Worm (Caenorhabditis elegans) whole organism, L2 larva: ENCODE measurements around the gene nhr-116.

Experiments used
- ama-1 ChIP-seq: fragments of 150-350 bp; optimal IDR thresholded peaks from 2 replicates; lab custom pipeline; 2018; ENCODE audit warnings: inconsistent platforms
- mdl-1 ChIP-seq, 2 experiments: fragments of 150-350 bp in 1 of 2; sonication (generic microtip) in 1 of 2; optimal IDR thresholded peaks; 2 replicates each; lab custom pipeline; 2017; ENCODE audit warnings: missing biosample characterization in 2 of 2, missing genetic modification characterization in 2 of 2
- nhr-11 ChIP-seq: fragments of 150-350 bp; optimal IDR thresholded peaks from 2 replicates; lab custom pipeline; 2014; ENCODE audit warnings: missing biosample characterization, missing genetic modification characterization
- nhr-12 ChIP-seq: fragments of 150-350 bp; optimal IDR thresholded peaks from 2 replicates; lab custom pipeline; 2014; ENCODE audit warnings: missing biosample characterization, missing genetic modification characterization
- nhr-237 ChIP-seq: fragments of 150-350 bp; optimal IDR thresholded peaks from 2 replicates; lab custom pipeline; 2014; ENCODE audit warnings: missing biosample characterization, missing genetic modification characterization
- nhr-25 ChIP-seq: fragments of 150-350 bp; sonication (generic microtip); optimal IDR thresholded peaks from 3 replicates; lab custom pipeline; 2014; ENCODE audit warnings: missing biosample characterization, missing genetic modification characterization

DNA sequence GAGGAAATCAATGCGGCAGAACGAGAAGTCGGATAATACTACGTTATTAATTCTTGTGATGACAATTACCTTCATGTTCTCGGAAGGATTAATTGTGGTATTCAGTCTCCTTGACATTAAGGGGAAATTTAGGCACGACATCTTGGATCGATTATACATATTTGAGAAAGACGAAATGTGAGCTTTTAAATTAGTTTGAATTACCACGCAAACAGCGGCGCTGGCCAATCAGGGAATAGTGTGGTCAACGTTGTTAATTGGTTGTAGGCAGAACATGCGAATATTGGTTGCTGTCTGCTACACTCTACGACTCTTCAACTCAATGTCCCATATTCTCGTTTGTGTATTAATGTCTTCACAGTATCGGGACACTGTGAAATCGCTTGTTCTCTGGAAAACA lies 37.1 kb upstream of the nhr-116 start, which contains the start of gene F49A5.10:
- TF ChIP-seq ama-1 (lab: Kevin White, UChicago) (no peak), nhr-237 (tag; lab: Kevin White, UChicago) (no peak), nhr-11 (tag; lab: Kevin White, UChicago) (no peak), nhr-25 (no peak), nhr-12 (tag; lab: Kevin White, UChicago) (no peak), mdl-1 (tag; optimal IDR thresholded peaks at IDR 0.05; lab: Kevin White, UChicago) (no peak)
